Fruit fly (Drosophila melanogaster) whole organism, embryonic: ENCODE results near the gene Gr93d.

Experiments used
- Atf3 ChIP-seq: fragments of 200-800 bp; sonication (Bioruptor generic); optimal IDR thresholded peaks from 3 replicates; lab custom pipeline; 2016; ENCODE audit warnings: missing biosample characterization, missing genetic modification characterization
- Awh ChIP-seq: fragments of 200-800 bp; sonication (Bioruptor generic); IDR thresholded peaks from 2 replicates; pipeline ENCODE4, ENCODE4 v1.3.6; 2022; ENCODE audit warnings: missing biosample characterization, missing genetic modification characterization
- BEAF-32 ChIP-seq: fragments of 200-800 bp; sonication (Bioruptor generic); optimal IDR thresholded peaks from 3 replicates; lab custom pipeline; 2017; ENCODE audit warnings: missing biosample characterization, missing genetic modification characterization, mild to moderate bottlenecking, moderate library complexity, missing genetic modification reagents
- CG10267 ChIP-seq: fragments of 200-800 bp; sonication (Bioruptor generic); optimal IDR thresholded peaks from 2 replicates; lab custom pipeline; 2018; ENCODE audit warnings: missing biosample characterization, mild to moderate bottlenecking, missing genetic modification characterization, moderate library complexity
- CG10979 ChIP-seq: fragments of 200-800 bp; sonication (Bioruptor generic); optimal IDR thresholded peaks from 2 replicates; lab custom pipeline; 2018; ENCODE audit warnings: missing biosample characterization, mild to moderate bottlenecking, missing genetic modification characterization, moderate library complexity
- CG11085 ChIP-seq: fragments of 200-800 bp; sonication (Bioruptor generic); IDR thresholded peaks from 2 replicates; pipeline ENCODE4 v1.3.6; 2022; ENCODE audit warnings: missing biosample characterization, missing genetic modification characterization
- CG11398 ChIP-seq: fragments of 200-800 bp; sonication (Bioruptor generic); optimal IDR thresholded peaks from 2 replicates; lab custom pipeline; 2016; ENCODE audit warnings: missing biosample characterization, missing genetic modification characterization
- CG1233 ChIP-seq: fragments of 200-800 bp; sonication (Bioruptor generic); optimal IDR thresholded peaks from 4 replicates; lab custom pipeline; 2018; ENCODE audit warnings: missing biosample characterization, mild to moderate bottlenecking, missing genetic modification characterization
- CG13287 ChIP-seq: fragments of 200-800 bp; sonication (Bioruptor generic); IDR thresholded peaks from 2 replicates; pipeline ENCODE4 v1.3.6; 2022; ENCODE audit warnings: missing biosample characterization, missing genetic modification characterization; ENCODE audit not compliant: partially characterized antibody
- CG13424 ChIP-seq: fragments of 200-800 bp; sonication (Bioruptor generic); optimal IDR thresholded peaks from 2 replicates; lab custom pipeline; 2019; ENCODE audit warnings: missing biosample characterization, mild to moderate bottlenecking, missing genetic modification characterization, moderate library complexity
- CG18262 ChIP-seq: fragments of 200-800 bp; optimal IDR thresholded peaks from 3 replicates; lab custom pipeline; 2019; ENCODE audit warnings: missing biosample characterization, mild to moderate bottlenecking, missing genetic modification characterization, moderate library complexity
- CG1832 ChIP-seq: fragments of 200-800 bp; sonication (Bioruptor generic); optimal IDR thresholded peaks from 2 replicates; lab custom pipeline; 2017; ENCODE audit warnings: missing biosample characterization, mild to moderate bottlenecking, missing genetic modification characterization, inconsistent platforms
- CG6689 ChIP-seq: fragments of 200-800 bp; sonication (Bioruptor generic); IDR thresholded peaks from 2 replicates; pipeline ENCODE4 v1.3.6; 2022; ENCODE audit warnings: missing biosample characterization, missing genetic modification characterization
- CG6854 ChIP-seq: fragments of 200-800 bp; sonication (Bioruptor generic); optimal IDR thresholded peaks from 3 replicates; lab custom pipeline; 2017; ENCODE audit warnings: missing biosample characterization, mild to moderate bottlenecking, missing genetic modification characterization
- CG7786 ChIP-seq: fragments of 200-800 bp; sonication (Bioruptor generic); optimal IDR thresholded peaks from 2 replicates; lab custom pipeline; 2016; ENCODE audit warnings: missing biosample characterization, missing genetic modification characterization
- CG7987 ChIP-seq: fragments of 200-800 bp; sonication (Bioruptor generic); optimal IDR thresholded peaks from 2 replicates; lab custom pipeline; 2018; ENCODE audit warnings: missing biosample characterization, mild to moderate bottlenecking, missing genetic modification characterization, moderate library complexity
- CG8478 ChIP-seq: fragments of >200 bp; optimal IDR thresholded peaks from 2 replicates; lab custom pipeline; 2018
- CG9437 ChIP-seq: fragments of 200-800 bp; sonication (Bioruptor generic); optimal IDR thresholded peaks from 2 replicates; lab custom pipeline; 2018; ENCODE audit warnings: missing biosample characterization, mild to moderate bottlenecking, missing genetic modification characterization
- CG9727 ChIP-seq: fragments of 200-800 bp; sonication (Bioruptor generic); optimal IDR thresholded peaks from 3 replicates; lab custom pipeline; 2017; ENCODE audit warnings: missing biosample characterization, mild to moderate bottlenecking, missing genetic modification characterization
- CG9797 ChIP-seq: fragments of 200-800 bp; sonication (Bioruptor generic); optimal IDR thresholded peaks from 3 replicates; lab custom pipeline; 2018; ENCODE audit warnings: missing biosample characterization, mild to moderate bottlenecking, missing genetic modification characterization
- CG9876 ChIP-seq: fragments of 200-800 bp; sonication (Bioruptor generic); optimal IDR thresholded peaks from 2 replicates; lab custom pipeline; 2016; ENCODE audit warnings: missing biosample characterization, missing genetic modification characterization
- Dip3 ChIP-seq: fragments of 200-800 bp; sonication (Bioruptor generic); optimal IDR thresholded peaks from 3 replicates; lab custom pipeline; 2016; ENCODE audit warnings: missing biosample characterization, missing genetic modification characterization
- Dref ChIP-seq: fragments of 200-800 bp; sonication (Bioruptor generic); IDR thresholded peaks from 2 replicates; pipeline ENCODE4 v1.3.6; 2022; ENCODE audit warnings: missing biosample characterization, missing genetic modification characterization
- Fer2 ChIP-seq: fragments of 200-800 bp; sonication (Bioruptor generic); optimal IDR thresholded peaks from 2 replicates; lab custom pipeline; 2018; ENCODE audit warnings: missing biosample characterization, mild to moderate bottlenecking, missing genetic modification characterization, moderate library complexity
- Kr ChIP-seq: fragments of 200-800 bp; sonication (Bioruptor generic); optimal IDR thresholded peaks from 2 replicates; lab custom pipeline; 2017; ENCODE audit warnings: missing biosample characterization, mild to moderate bottlenecking, missing genetic modification characterization
- Mrtf ChIP-seq: fragments of 200-800 bp; sonication (Bioruptor generic); IDR thresholded peaks from 3 replicates; pipeline ENCODE4 v1.3.6; 2022; ENCODE audit warnings: missing biosample characterization, missing genetic modification characterization
- Opbp ChIP-seq: fragments of 200-800 bp; sonication (Bioruptor generic); IDR thresholded peaks from 3 replicates; pipeline ENCODE4 v1.3.6; 2022; ENCODE audit warnings: missing biosample characterization, missing genetic modification characterization; ENCODE audit not compliant: partially characterized antibody
- Scr ChIP-seq: fragments of 200-800 bp; sonication (Bioruptor generic); IDR thresholded peaks from 2 replicates; pipeline ENCODE4 v1.3.6; 2022; ENCODE audit warnings: missing biosample characterization, missing genetic modification characterization; ENCODE audit not compliant: partially characterized antibody
- Side ChIP-seq: fragments of 200-800 bp; sonication (Bioruptor generic); optimal IDR thresholded peaks from 2 replicates; lab custom pipeline; 2016; ENCODE audit warnings: missing biosample characterization, missing genetic modification characterization
- ac ChIP-seq: fragments of 200-800 bp; sonication (Bioruptor generic); optimal IDR thresholded peaks from 3 replicates; lab custom pipeline; 2017; ENCODE audit warnings: missing biosample characterization, mild to moderate bottlenecking, missing genetic modification characterization
- bowl ChIP-seq: fragments of 200-800 bp; sonication (Bioruptor generic); IDR thresholded peaks from 2 replicates; pipeline ENCODE4 v1.3.6; 2022; ENCODE audit warnings: missing biosample characterization, missing genetic modification characterization
- crc ChIP-seq: fragments of 200-800 bp; sonication (Bioruptor generic); optimal IDR thresholded peaks from 2 replicates; lab custom pipeline; 2016; ENCODE audit warnings: missing biosample characterization, missing genetic modification characterization
- dan ChIP-seq: fragments of 200-800 bp; sonication (Bioruptor generic); IDR thresholded peaks from 2 replicates; pipeline ENCODE4 v1.3.6; 2022; ENCODE audit warnings: missing biosample characterization, missing genetic modification characterization
- danr ChIP-seq: fragments of 200-800 bp; sonication (Bioruptor generic); IDR thresholded peaks from 2 replicates; pipeline ENCODE4 v1.3.6; 2022; ENCODE audit warnings: missing biosample characterization, missing genetic modification characterization
- fd64A ChIP-seq: fragments of 200-800 bp; sonication (Bioruptor generic); optimal IDR thresholded peaks from 3 replicates; lab custom pipeline; 2018; ENCODE audit warnings: missing biosample characterization, mild to moderate bottlenecking, missing genetic modification characterization
- inv ChIP-seq: fragments of 200-800 bp; sonication (Bioruptor generic); IDR thresholded peaks from 2 replicates; pipeline ENCODE4 v1.3.6; 2022; ENCODE audit warnings: missing biosample characterization, missing genetic modification characterization; ENCODE audit not compliant: partially characterized antibody
- knrl ChIP-seq: fragments of 200-800 bp; sonication (Bioruptor generic); IDR thresholded peaks from 3 replicates; pipeline ENCODE4 v1.3.6; 2022; ENCODE audit warnings: missing biosample characterization, missing genetic modification characterization; ENCODE audit not compliant: partially characterized antibody
- lbe ChIP-seq: fragments of 200-800 bp; sonication (Bioruptor generic); optimal IDR thresholded peaks from 2 replicates; lab custom pipeline; 2016; ENCODE audit warnings: missing biosample characterization, mild to moderate bottlenecking, missing genetic modification characterization
- lilli ChIP-seq: fragments of 200-800 bp; sonication (Bioruptor generic); optimal IDR thresholded peaks from 3 replicates; lab custom pipeline; 2016; ENCODE audit warnings: missing biosample characterization, missing genetic modification characterization
- lola ChIP-seq, 3 experiments: fragments of >200 bp in 2 of 3; fragments of 200-800 bp in 1 of 3; sonication (Bioruptor generic) in 1 of 3; optimal IDR thresholded peaks; 2 replicates each; lab custom pipeline; 2017 to 2019; ENCODE audit warnings: missing biosample characterization in 3 of 3, missing genetic modification characterization in 3 of 3, mild to moderate bottlenecking in 1 of 3, moderate library complexity in 1 of 3
- org-1 ChIP-seq: fragments of 200-800 bp; sonication (Bioruptor generic); optimal IDR thresholded peaks from 2 replicates; lab custom pipeline; 2017; ENCODE audit warnings: missing biosample characterization, missing genetic modification characterization
- peb ChIP-seq: fragments of 200-800 bp; sonication (Bioruptor generic); IDR thresholded peaks from 2 replicates; pipeline ENCODE4 v1.3.6; 2022; ENCODE audit warnings: missing biosample characterization, missing genetic modification characterization
- run ChIP-seq: fragments of 200-800 bp; sonication (Bioruptor generic); optimal IDR thresholded peaks from 3 replicates; lab custom pipeline; 2018; ENCODE audit warnings: missing biosample characterization, mild to moderate bottlenecking, missing genetic modification characterization
- salm ChIP-seq: fragments of 200-800 bp; sonication (Bioruptor generic); optimal IDR thresholded peaks from 2 replicates; lab custom pipeline; 2018; ENCODE audit warnings: missing biosample characterization, mild to moderate bottlenecking, missing genetic modification characterization
- sima ChIP-seq: fragments of 200-800 bp; sonication (Bioruptor generic); optimal IDR thresholded peaks from 2 replicates; lab custom pipeline; 2016; ENCODE audit warnings: missing biosample characterization, missing genetic modification characterization
- slou ChIP-seq: fragments of 200-800 bp; sonication (Bioruptor generic); optimal IDR thresholded peaks from 3 replicates; lab custom pipeline; 2016; ENCODE audit warnings: missing biosample characterization, missing genetic modification characterization
- sqz ChIP-seq: fragments of 200-800 bp; sonication (Bioruptor generic); optimal IDR thresholded peaks from 3 replicates; lab custom pipeline; 2018; ENCODE audit warnings: missing biosample characterization, mild to moderate bottlenecking, missing genetic modification characterization
- sug ChIP-seq: fragments of 200-800 bp; optimal IDR thresholded peaks from 2 replicates; lab custom pipeline; 2019; ENCODE audit warnings: missing biosample characterization, mild to moderate bottlenecking, missing genetic modification characterization, moderate library complexity
- tap ChIP-seq: fragments of 200-800 bp; optimal IDR thresholded peaks from 3 replicates; lab custom pipeline; 2019; ENCODE audit warnings: missing biosample characterization, mild to moderate bottlenecking, missing genetic modification characterization, moderate library complexity
- tna ChIP-seq: fragments of 200-800 bp; sonication (Bioruptor generic); IDR thresholded peaks from 2 replicates; pipeline ENCODE4 v1.3.6; 2022; ENCODE audit warnings: missing biosample characterization, missing genetic modification characterization; ENCODE audit not compliant: partially characterized antibody
- trem ChIP-seq: fragments of 200-800 bp; optimal IDR thresholded peaks from 3 replicates; lab custom pipeline; 2019; ENCODE audit warnings: missing biosample characterization, mild to moderate bottlenecking, missing genetic modification characterization, moderate library complexity
- zfh1 ChIP-seq: fragments of 200-800 bp; sonication (Bioruptor generic); IDR thresholded peaks from 3 replicates; pipeline ENCODE4 v1.3.6; 2022; ENCODE audit warnings: missing biosample characterization, missing genetic modification characterization

The Gr93d gene

dm6 chr3R:21825140-21825539, 21.3 kb downstream of the Gr93d start (continued):
- TF ChIP-seq CG6689 (no peak), CG9797 (GFP tag; lab: Kevin White, UChicago) (no peak), lilli (GFP tag; lab: Kevin White, UChicago) (no peak), peb (GFP tag; lab: Robert Waterston, UW) (no peak), sima (GFP tag; lab: Kevin White, UChicago) (no peak), BEAF-32 (no peak), slou (GFP tag; lab: Kevin White, UChicago) (no peak), sug (no peak), knrl (GFP tag; lab: Robert Waterston, UW) (no peak), Fer2 (no peak), dan (GFP tag; lab: Robert Waterston, UW) (no peak), Dref (GFP tag; lab: Robert Waterston, UW) (no peak), CG18262 (peak; percentile 31), CG1832 (GFP tag; lab: Kevin White, UChicago) (no peak), crc (no peak), inv (GFP tag; lab: Robert Waterston, UW) (no peak), CG1233 (GFP tag; lab: Kevin White, UChicago) (peak; percentile 61), CG10979 (tag; lab: Kevin White, UChicago) (peak; percentile 55), CG8478 (lab: Kevin White, UChicago) (no peak), org-1 (GFP tag; lab: Kevin White, UChicago) (no peak), tap (tag; lab: Kevin White, UChicago) (peak; percentile 26), CG9876 (GFP tag; lab: Kevin White, UChicago) (no peak), Mrtf (GFP tag; lab: Robert Waterston, UW) (no peak), lbe (no peak), Scr (GFP tag; lab: Robert Waterston, UW) (no peak), CG13287 (GFP tag; lab: Robert Waterston, UW) (no peak), Side (GFP tag; lab: Kevin White, UChicago) (no peak), CG13424 (tag; lab: Kevin White, UChicago) (no peak), salm (tag; lab: Kevin White, UChicago) (no peak), ac (GFP tag; lab: Kevin White, UChicago) (peak; percentile 25), trem (tag; lab: Kevin White, UChicago) (peak; percentile 53), Opbp (GFP tag; lab: Robert Waterston, UW) (no peak), zfh1 (GFP tag; lab: Robert Waterston, UW) (0 out of 3 replicates have a peak, but pooled peaks have one; percentile 28), CG11398 (GFP tag; lab: Kevin White, UChicago) (no peak), Kr (peak; percentile 78), CG9437 (GFP tag; lab: Kevin White, UChicago) (no peak), bowl (no peak), danr (GFP tag; lab: Robert Waterston, UW) (no peak), CG6854 (no peak), fd64A (GFP tag; lab: Kevin White, UChicago) (peak; percentile 36), sqz (peak; percentile 30), CG11085 (GFP tag; lab: Robert Waterston, UW) (no peak), tna (no peak), Awh (GFP tag; lab: Robert Waterston, UW) (no peak), CG9727 (GFP tag; lab: Kevin White, UChicago) (peak; percentile 56), lola (GFP tag; optimal IDR thresholded peaks at IDR 0.05; lab: Kevin White, UChicago) (peak in 1 of 3 experiments; percentile 41), CG7987 (GFP tag; lab: Kevin White, UChicago) (peak; percentile 2), CG10267 (tag; lab: Kevin White, UChicago) (peak; percentile 50), Atf3 (GFP tag; lab: Kevin White, UChicago) (no peak), Dip3 (no peak), CG7786 (no peak), run (tag; lab: Kevin White, UChicago) (no peak)
